Worm (Caenorhabditis elegans) whole organism, mixed stage, embryonic: ENCODE results near the gene acaa-2.

ENCODE experiments used
- elt-3 ChIP-seq: fragments of 150-350 bp; optimal IDR thresholded peaks from 2 replicates; lab custom pipeline; 2014; ENCODE audit warnings: missing biosample characterization, missing genetic modification characterization
- ham-2 ChIP-seq: fragments of 200-800 bp; sonication (Bioruptor generic); optimal IDR thresholded peaks from 2 replicates; lab custom pipeline; 2018; ENCODE audit warnings: mild to moderate bottlenecking, missing genetic modification characterization, missing compliant biosample characterization
- lin-13 ChIP-seq: fragments of 150-350 bp; optimal IDR thresholded peaks from 2 replicates; lab custom pipeline; 2014; ENCODE audit warnings: missing biosample characterization, missing genetic modification characterization
- mep-1 ChIP-seq: fragments of 150-350 bp; optimal IDR thresholded peaks from 2 replicates; lab custom pipeline; 2017; ENCODE audit warnings: missing biosample characterization, missing genetic modification reagents, missing genetic modification characterization, inconsistent platforms
- nhr-12 ChIP-seq: fragments of 150-350 bp; optimal IDR thresholded peaks from 2 replicates; lab custom pipeline; 2014; ENCODE audit warnings: missing biosample characterization, missing genetic modification characterization
- nhr-237 ChIP-seq: fragments of 150-350 bp; optimal IDR thresholded peaks from 2 replicates; lab custom pipeline; 2014; ENCODE audit warnings: missing biosample characterization, missing genetic modification characterization
- nhr-76 ChIP-seq: sonication (generic microtip); optimal IDR thresholded peaks from 2 replicates; lab custom pipeline; 2017; ENCODE audit warnings: missing biosample characterization, missing genetic modification characterization
- sptf-1 ChIP-seq: sonication (generic microtip); optimal IDR thresholded peaks from 2 replicates; lab custom pipeline; 2017; ENCODE audit warnings: mild to moderate bottlenecking, missing genetic modification characterization, moderate library complexity, missing compliant biosample characterization
- unc-62 ChIP-seq: fragments of 150-350 bp; optimal IDR thresholded peaks from 2 replicates; lab custom pipeline; 2014; ENCODE audit warnings: missing biosample characterization, missing genetic modification reagents, missing genetic modification characterization

DNA sequence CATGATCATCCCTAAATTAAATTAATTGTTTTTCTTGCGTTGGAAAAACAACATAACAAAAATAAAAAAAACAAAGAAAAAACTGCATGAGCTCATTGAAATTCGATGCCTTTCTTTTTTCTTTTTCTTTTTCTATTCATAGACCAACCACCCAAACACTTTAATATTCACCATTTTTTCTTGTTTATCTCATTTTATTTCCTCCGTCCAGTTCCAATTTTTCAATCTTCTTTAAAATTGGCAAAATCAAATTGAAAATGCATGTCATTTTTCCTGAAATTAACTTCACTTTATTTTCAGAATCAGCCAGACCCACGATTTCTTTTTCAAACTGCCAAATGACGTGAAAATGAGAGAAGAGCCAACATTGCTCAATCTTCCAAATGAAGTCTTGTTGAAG is 41.1 kb downstream of the acaa-2 start, which contains the start of gene T03F6.4:
- TF ChIP-seq nhr-12 (tag; lab: Kevin White, UChicago) (no peak), nhr-76 (tag; lab: Kevin White, UChicago) (no peak), unc-62 (no peak), lin-13 (tag; lab: Kevin White, UChicago) (no peak), nhr-237 (no peak), elt-3 (no peak), sptf-1 (tag; lab: Kevin White, UChicago) (no peak), ham-2 (GFP tag; lab: Kevin White, UChicago) (no peak), mep-1 (tag; lab: Kevin White, UChicago) (no peak)
